Worm (Caenorhabditis elegans): ENCODE results near the gene idpp-16.
A peak's percentile ranks its signal among the peaks of the same experiment; 100 is the strongest.

Gene idpp-16

ce11 chrV:11610049-11610448, 3.7 kb upstream of the idpp-16 start, which contains the start of gene piit-1:
Gene piit-1, minus strand, starts transcription at chrV:11610149.
- TF ChIP-seq efl-3 (GFP tag; optimal IDR thresholded peaks at IDR 0.05) (no peak), unc-86 (tag; optimal IDR thresholded peaks at IDR 0.05) (no peak), ztf-11 (tag; optimal IDR thresholded peaks at IDR 0.05) (no peak), zip-4 (GFP tag; optimal IDR thresholded peaks at IDR 0.05) (no peak), tlp-1 (tag; optimal IDR thresholded peaks at IDR 0.05) (no peak), C16A3.4 (tag; optimal IDR thresholded peaks at IDR 0.05) (no peak), elt-2 (tag; optimal IDR thresholded peaks at IDR 0.05) (no peak), xbp-1 (tag; optimal IDR thresholded peaks at IDR 0.05) (no peak), blmp-1 (tag; optimal IDR thresholded peaks at IDR 0.05) (no peak), elt-3 (tag; optimal IDR thresholded peaks at IDR 0.05) (no peak), snu-23 (GFP tag; optimal IDR thresholded peaks at IDR 0.05) (no peak)

- no peak for TF ChIP-seq pax-3 (tag; optimal IDR thresholded peaks at IDR 0.05)
- no peak for TF ChIP-seq C16A3.4 (tag; optimal IDR thresholded peaks at IDR 0.05)
- TF ChIP-seq nhr-77 (tag; optimal IDR thresholded peaks at IDR 0.05): peak; percentile 32
- TF ChIP-seq ceh-82 (tag; optimal IDR thresholded peaks at IDR 0.05): peak in 1 of 3 experiments; percentile 10
These were observed 1.1 kb downstream of the idpp-16 start for ce11 chrV:11605227-11605626.

- TF ChIP-seq elt-2 (tag; optimal IDR thresholded peaks at IDR 0.05): peak; percentile 68
- TF ChIP-seq nhr-28 (tag; optimal IDR thresholded peaks at IDR 0.05): no peak
- TF ChIP-seq C04F5.9 (tag; optimal IDR thresholded peaks at IDR 0.05): no peak
These were observed 1.8 kb downstream of the idpp-16 start, which contains the start of gene dhs-20 for ce11 chrV:11604484-11604883. Gene dhs-20, minus strand, starts transcription at chrV:11604563.

- no peak for TF ChIP-seq efl-1 (optimal IDR thresholded peaks at IDR 0.05)
- peak in 1 of 2 experiments; percentile 60 for TF ChIP-seq efl-1 (GFP tag; optimal IDR thresholded peaks at IDR 0.05 in 1 of 2)
- TF ChIP-seq dsc-1 (tag; optimal IDR thresholded peaks at IDR 0.05): no peak
- TF ChIP-seq nhr-76 (tag; optimal IDR thresholded peaks at IDR 0.05): no peak
These were observed 5.5 kb downstream of the idpp-16 start, which contains the start of gene F35B12.9 for ce11 chrV:11600800-11601199. Gene F35B12.9, plus strand, starts transcription at chrV:11601171.

ce11 chrV:11598807-11599206, 7.5 kb downstream of the idpp-16 start, which contains the start of gene srx-84:
Gene srx-84, plus strand, starts transcription at chrV:11599107.
- TF ChIP-seq mab-9 (GFP tag; IDR thresholded peaks at IDR 0.05) (no peak), nhr-76 (tag; optimal IDR thresholded peaks at IDR 0.05) (no peak), aha-1 (tag; optimal IDR thresholded peaks at IDR 0.05) (no peak), mep-1 (tag; optimal IDR thresholded peaks at IDR 0.05) (no peak), mef-2 (tag; optimal IDR thresholded peaks at IDR 0.05) (no peak), ceh-8 (GFP tag; optimal IDR thresholded peaks at IDR 0.05) (no peak), ces-1 (GFP tag; optimal IDR thresholded peaks at IDR 0.05) (no peak), efl-3 (GFP tag; optimal IDR thresholded peaks at IDR 0.05) (no peak), unc-98 (GFP tag; IDR thresholded peaks at IDR 0.05) (no peak), pag-3 (tag; optimal IDR thresholded peaks at IDR 0.05; ENCODE audit: borderline replicate concordance, insufficient read depth) (no peak), C04F5.9 (tag; optimal IDR thresholded peaks at IDR 0.05) (no peak)

ce11 chrV:11593888-11594287, 12.4 kb downstream of the idpp-16 start:
- TF ChIP-seq lin-35 (GFP tag; optimal IDR thresholded peaks at IDR 0.05): no peak
- no peak for TF ChIP-seq Y116A8C.19 (tag; optimal IDR thresholded peaks at IDR 0.05; ENCODE audit: borderline replicate concordance)
- no peak for TF ChIP-seq lin-13 (GFP tag; optimal IDR thresholded peaks at IDR 0.05)
- no peak for TF ChIP-seq nhr-77 (tag; optimal IDR thresholded peaks at IDR 0.05)
- no peak for TF ChIP-seq mab-9 (GFP tag; IDR thresholded peaks at IDR 0.05)
- no peak for TF ChIP-seq fkh-4 (tag; optimal IDR thresholded peaks at IDR 0.05; ENCODE audit: borderline replicate concordance)
- no peak for TF ChIP-seq zip-4 (GFP tag; optimal IDR thresholded peaks at IDR 0.05)
- TF ChIP-seq snpc-4 (tag; optimal IDR thresholded peaks at IDR 0.05): no peak
- no peak for TF ChIP-seq unc-130 (tag; optimal IDR thresholded peaks at IDR 0.05)
- TF ChIP-seq pqm-1 (tag; optimal IDR thresholded peaks at IDR 0.05): no peak
- TF ChIP-seq ztf-11 (tag; optimal IDR thresholded peaks at IDR 0.05): no peak
- TF ChIP-seq aha-1 (tag; optimal IDR thresholded peaks at IDR 0.05): no peak
- no peak for TF ChIP-seq ces-1 (GFP tag; optimal IDR thresholded peaks at IDR 0.05)
- TF ChIP-seq egl-27 (tag; optimal IDR thresholded peaks at IDR 0.05): no peak
- no peak for TF ChIP-seq jun-1 (tag; optimal IDR thresholded peaks at IDR 0.05)
- no peak for TF ChIP-seq fos-1 (tag; optimal IDR thresholded peaks at IDR 0.05)

All from whole organism, L1 larva.